Fruit fly (Drosophila melanogaster) whole organism, pupa: ENCODE results near the gene CG7840.

Source experiments
- EcR ChIP-seq: fragments of 200-800 bp; sonication (Bioruptor generic); optimal IDR thresholded peaks from 3 replicates; lab custom pipeline; 2019; ENCODE audit warnings: missing biosample characterization, missing genetic modification characterization, mild to moderate bottlenecking, moderate library complexity, missing genetic modification reagents
- Pif1B ChIP-seq: fragments of 200-800 bp; sonication (Bioruptor generic); optimal IDR thresholded peaks from 3 replicates; lab custom pipeline; 2016; ENCODE audit warnings: missing biosample characterization, missing genetic modification characterization

DNA sequence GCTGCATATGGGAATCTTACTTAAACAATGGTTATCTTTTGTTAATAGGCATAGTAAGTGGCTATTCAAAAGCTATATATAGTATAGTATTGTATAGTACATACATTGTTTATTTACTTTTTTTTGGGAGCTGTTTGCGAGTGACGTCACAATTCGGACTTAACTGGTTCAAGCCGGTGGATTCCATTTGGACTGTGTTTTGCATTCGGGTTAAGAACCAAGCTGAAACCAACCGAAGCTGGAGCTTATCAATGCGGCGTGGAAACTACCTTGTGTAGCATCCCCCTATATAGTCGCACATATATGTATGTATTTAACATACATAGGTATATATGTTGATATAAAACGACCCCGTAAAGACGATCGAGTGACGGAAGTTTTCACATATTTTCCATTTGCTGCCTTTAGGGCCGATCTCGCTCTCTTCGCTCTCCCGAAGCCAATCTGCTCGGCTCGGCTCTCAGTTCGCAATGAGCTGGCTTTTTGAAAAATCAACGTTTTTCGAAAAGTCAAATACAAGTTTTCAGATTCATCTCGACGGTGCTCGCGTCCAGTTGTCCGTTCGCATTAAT is 23.2 kb downstream of the CG7840 start:
- TF ChIP-seq Pif1B (no peak), EcR (GFP tag; lab: Kevin White, UChicago) (no peak)
